Fruit fly (Drosophila melanogaster) whole organism: Measurements from ENCODE around the gene Dcps.
A peak's percentile ranks its signal among the peaks of the same experiment; 100 is the strongest.

Source experiments
- CG8478 ChIP-seq: fragments of >200 bp; optimal IDR thresholded peaks from 2 replicates; lab custom pipeline; 2018; ENCODE audit warnings: inconsistent platforms
- Dll ChIP-seq: fragments of >200 bp; optimal IDR thresholded peaks from 2 replicates; lab custom pipeline; 2017
- EcR ChIP-seq, 2 experiments: fragments of >200 bp; optimal IDR thresholded peaks; 2 replicates each; lab custom pipeline; 2017; ENCODE audit warnings: missing biosample characterization in 2 of 2, missing genetic modification characterization in 2 of 2, missing genetic modification reagents in 2 of 2
- pan ChIP-seq: fragments of >200 bp; optimal IDR thresholded peaks from 2 replicates; lab custom pipeline; 2017
- psq ChIP-seq: fragments of >200 bp; optimal IDR thresholded peaks from 2 replicates; lab custom pipeline; 2017
- usp ChIP-seq: fragments of >200 bp; optimal IDR thresholded peaks from 2 replicates; lab custom pipeline; 2017; ENCODE audit warnings: missing biosample characterization, missing genetic modification characterization, mixed read lengths

The Dcps gene

DNA sequence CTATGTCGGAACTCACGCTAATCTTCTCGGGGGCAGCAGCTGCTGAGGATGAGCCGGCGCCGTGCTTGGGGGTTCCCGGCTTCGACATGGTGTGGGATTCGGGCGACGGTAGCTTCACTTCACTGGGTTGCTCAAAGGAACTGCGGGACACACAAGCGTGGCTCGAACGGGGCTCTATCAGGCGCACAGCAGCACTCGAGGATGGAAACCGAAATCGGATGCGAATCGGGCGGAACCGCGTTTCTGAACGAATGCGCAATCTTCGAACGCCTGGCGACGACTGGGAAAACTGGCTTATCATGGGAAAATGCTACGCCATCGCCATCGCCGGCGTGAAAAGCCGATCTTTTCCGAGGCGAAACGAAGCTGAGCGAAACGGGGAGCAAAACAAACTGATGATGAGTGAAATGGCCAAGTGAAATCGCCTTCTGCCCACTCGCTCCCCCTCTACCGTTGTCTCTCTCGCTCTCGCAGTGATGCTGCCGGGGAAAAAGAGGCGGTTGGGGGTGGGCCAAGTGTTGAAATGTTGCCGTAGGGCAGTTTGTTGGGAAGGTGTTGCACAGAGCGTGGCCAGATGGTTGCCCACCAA lies 17.1 kb upstream of the Dcps start:
- no peak for TF ChIP-seq usp (GFP tag; lab: Kevin White, UChicago)
- no peak for TF ChIP-seq pan (lab: Kevin White, UChicago)
- TF ChIP-seq psq (lab: Kevin White, UChicago): no peak
- TF ChIP-seq EcR (GFP tag; optimal IDR thresholded peaks at IDR 0.05; lab: Kevin White, UChicago): no peak
- TF ChIP-seq Dll (lab: Kevin White, UChicago): no peak

DNA sequence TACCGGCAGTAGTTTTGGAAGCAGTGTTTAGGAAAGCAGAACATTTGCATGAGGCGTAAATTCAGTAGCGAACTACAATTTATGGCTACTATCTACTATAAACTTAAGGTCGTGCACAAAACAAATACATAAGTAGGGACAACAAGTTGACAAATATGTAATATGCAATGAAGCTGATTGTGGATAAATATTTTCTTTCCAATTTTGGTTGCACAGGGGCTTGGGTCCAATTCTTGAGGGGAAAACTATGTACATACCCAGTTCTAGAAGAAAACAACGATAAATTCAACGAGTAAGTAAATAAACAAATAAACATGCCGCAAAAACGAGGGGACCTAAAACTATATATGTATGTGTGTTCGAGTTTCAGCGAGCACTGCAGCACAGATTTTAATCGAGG lies 6.4 kb upstream of the Dcps start:
- no peak for TF ChIP-seq EcR (GFP tag; optimal IDR thresholded peaks at IDR 0.05; lab: Kevin White, UChicago)
- no peak for TF ChIP-seq usp (GFP tag; lab: Kevin White, UChicago)
- no peak for TF ChIP-seq pan (lab: Kevin White, UChicago)
- no peak for TF ChIP-seq CG8478
- no peak for TF ChIP-seq Dll (lab: Kevin White, UChicago)
- TF ChIP-seq psq (lab: Kevin White, UChicago): no peak

DNA sequence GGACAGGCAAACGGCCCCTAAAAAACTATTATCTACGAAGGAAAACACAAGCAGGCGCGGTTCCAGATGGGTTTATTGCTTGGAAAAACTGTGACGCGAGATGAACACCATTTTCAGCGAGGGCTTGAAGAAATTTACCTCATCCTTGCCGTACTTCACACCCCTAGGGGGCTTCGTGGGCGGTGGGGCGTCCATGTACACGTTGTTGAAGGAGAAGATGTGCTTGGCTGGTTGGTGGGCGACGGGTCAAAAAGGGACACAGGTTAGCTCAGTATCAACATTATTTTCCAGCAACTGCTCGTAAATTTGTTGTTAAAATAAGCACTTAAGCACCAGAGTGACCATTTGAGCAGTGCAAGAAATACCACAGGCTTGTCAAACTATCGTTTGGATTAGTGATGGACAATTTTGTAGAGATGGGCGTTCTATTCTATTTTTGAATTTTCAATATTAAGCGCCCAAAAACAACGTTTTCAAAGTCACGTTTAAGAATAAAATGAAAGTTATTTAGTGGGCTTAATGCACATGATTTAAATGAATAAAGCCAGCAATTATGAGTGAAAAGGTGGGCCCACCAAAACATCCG lies 4.1 kb upstream of the Dcps start, which contains the start of gene Sec8:
TSS of gene Sec8 (minus strand) at position 374 of the 586 bp plus-strand sequence.
- TF ChIP-seq usp (GFP tag; lab: Kevin White, UChicago) (no peak), CG8478 (no peak), Dll (lab: Kevin White, UChicago) (no peak), EcR (GFP tag; optimal IDR thresholded peaks at IDR 0.05; lab: Kevin White, UChicago) (no peak), pan (lab: Kevin White, UChicago) (no peak)

DNA sequence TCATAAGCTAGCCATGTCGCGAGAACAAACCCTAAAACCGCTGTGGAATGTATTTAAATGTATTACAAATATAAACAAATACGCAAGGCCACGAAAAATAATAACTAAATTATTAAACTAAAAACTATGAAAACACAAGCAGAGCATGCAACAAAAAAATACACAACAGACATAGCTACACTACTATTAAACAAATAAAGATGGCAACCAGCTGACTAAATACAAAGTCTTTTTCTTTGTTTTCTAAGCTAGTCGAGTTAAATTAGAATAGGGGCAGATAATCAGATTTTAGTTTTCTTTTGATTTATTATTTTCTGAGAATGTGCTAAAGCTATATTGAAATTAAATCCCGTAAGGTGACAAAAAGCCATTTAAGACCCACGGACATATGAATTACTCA lies 7.9 kb downstream of the Dcps start:
- no peak for TF ChIP-seq CG8478
- no peak for TF ChIP-seq psq (lab: Kevin White, UChicago)
- TF ChIP-seq EcR (GFP tag; optimal IDR thresholded peaks at IDR 0.05; lab: Kevin White, UChicago): no peak
- TF ChIP-seq Dll (lab: Kevin White, UChicago): no peak
- no peak for TF ChIP-seq usp (GFP tag; lab: Kevin White, UChicago)
- TF ChIP-seq pan (lab: Kevin White, UChicago): no peak

DNA sequence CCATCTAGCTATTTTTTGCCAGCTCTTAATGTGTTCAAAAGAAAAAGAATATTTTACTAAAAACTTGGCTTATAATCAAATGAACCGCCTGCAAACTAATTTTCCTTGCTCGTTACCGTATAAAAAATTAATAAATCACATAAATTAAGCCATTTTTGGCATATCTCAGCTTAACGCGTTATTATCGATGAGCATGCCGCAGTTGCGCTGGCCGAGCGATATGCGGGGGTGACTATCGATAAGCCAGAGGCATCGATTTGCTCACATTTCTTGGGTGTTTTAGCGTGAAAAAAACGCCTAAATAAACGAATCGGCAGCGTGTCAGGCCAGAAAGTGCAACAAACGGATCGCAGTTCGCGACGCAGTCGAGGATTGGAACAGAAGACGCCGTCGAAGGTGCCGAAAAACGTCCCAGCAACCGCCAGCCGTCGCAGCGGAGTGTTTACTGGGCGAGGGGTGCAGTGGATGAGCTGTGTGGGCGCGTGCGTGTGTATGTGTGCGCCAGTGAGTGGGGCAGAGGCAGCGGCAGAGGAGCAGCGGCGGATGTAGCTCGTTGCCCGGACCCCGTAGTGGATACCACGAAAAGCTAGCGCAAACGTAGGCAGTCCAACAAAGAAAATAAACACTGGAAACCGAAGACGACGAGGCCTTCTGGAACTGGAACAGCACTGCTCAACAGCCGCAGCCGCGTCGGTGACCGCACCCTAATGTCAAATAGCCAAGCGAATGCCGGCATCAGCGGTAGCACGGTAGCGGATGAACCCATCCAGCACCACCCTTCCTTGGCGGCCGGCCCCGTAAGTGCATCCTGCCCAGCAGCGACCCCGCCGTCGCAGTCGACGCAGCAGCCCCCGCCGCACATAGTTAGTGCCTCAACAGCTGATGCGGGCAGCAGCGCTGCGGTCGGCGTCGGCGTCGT lies 12.0 kb downstream of the Dcps start, which contains the start of the genes Sym and Madm:
TSS of gene Sym (minus strand) at position 199 of the 919 bp plus-strand sequence.
TSS of gene Madm (plus strand) at position 233 of the 919 bp plus-strand sequence.
- TF ChIP-seq CG8478 (no peak), psq (lab: Kevin White, UChicago) (no peak), Dll (lab: Kevin White, UChicago) (no peak), usp (GFP tag; lab: Kevin White, UChicago) (no peak), pan (lab: Kevin White, UChicago) (no peak), EcR (GFP tag; optimal IDR thresholded peaks at IDR 0.05; lab: Kevin White, UChicago) (no peak)

DNA sequence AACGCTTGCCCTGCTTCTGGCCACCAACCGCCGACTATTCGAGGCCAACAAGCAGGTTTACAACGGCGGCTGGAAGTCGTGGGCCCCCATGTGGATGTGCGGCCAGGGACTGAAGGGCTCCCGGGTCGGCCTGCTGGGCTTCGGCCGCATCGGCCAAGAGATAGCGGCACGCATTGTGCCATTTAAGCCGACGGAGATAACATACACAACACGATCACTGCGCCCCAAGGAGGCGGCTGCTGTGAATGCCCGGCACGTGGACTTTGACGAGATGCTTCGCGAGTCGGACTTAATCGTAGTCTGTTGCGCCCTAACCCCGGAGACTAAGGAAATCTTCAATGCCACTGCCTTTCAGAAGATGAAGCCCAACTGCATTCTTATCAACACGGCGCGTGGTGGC lies 17.3 kb downstream of the Dcps start:
- no peak for TF ChIP-seq EcR (GFP tag; optimal IDR thresholded peaks at IDR 0.05; lab: Kevin White, UChicago)
- TF ChIP-seq usp (GFP tag; lab: Kevin White, UChicago): no peak
- TF ChIP-seq pan (lab: Kevin White, UChicago): peak; percentile 3
- TF ChIP-seq psq (lab: Kevin White, UChicago): no peak

DNA sequence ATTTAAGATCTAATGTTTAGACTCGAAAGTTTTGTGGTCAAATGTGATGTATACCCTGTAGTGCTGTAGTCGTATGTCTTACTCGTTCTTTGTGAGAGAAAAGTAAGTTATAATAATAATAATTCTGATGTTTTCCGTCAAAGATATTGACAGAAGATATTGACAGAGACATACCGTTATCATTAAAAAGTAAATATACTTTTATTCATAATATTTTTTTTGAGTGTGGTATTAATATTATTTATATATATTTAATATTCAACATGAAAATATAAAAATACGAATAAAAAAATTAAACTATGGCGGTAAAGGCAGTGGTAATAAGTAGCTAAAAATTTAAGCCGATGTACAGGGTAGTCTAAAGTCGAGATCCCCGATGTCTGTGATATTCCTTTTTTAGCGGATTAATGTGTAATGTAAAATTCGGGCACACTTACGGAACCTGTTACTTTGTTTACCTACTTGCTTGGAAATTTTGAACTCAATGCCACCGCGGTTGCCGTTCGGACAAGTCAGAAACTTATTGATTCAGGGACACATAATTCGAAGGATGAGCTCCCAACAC lies 18.2 kb downstream of the Dcps start, which contains the start of the genes CG2100 and CG1236:
TSS of gene CG2100 (minus strand) at position 51 of the 565 bp plus-strand sequence.
TSS of gene CG1236 (plus strand) at position 444 of the 565 bp plus-strand sequence.
- no peak for TF ChIP-seq Dll (lab: Kevin White, UChicago)
- peak; percentile 90 for TF ChIP-seq pan (lab: Kevin White, UChicago)

DNA sequence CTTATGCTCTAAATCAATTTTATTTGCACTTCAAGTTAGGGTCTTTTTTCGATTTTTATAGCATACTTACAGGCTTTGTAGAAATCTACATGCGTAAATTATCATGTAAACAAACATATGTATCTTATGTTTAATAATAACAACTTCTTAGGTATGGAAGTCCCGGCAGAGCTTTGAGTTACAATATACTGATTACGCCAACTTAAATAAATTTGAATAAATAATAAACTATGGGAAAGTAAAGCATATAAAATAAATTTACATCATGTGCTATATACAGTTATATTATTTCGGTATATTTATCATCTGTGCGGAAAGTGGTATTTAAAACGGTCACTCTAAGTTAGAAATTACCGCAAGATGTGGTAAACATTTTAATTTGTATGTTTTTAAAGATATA lies 21.4 kb downstream of the Dcps start, which contains the start of gene CG1239:
TSS of gene CG1239 (plus strand) at position 333 of the 400 bp plus-strand sequence.
- TF ChIP-seq CG8478: no peak
- TF ChIP-seq Dll (lab: Kevin White, UChicago): no peak
- no peak for TF ChIP-seq pan (lab: Kevin White, UChicago)
- no peak for TF ChIP-seq psq (lab: Kevin White, UChicago)
- TF ChIP-seq usp (GFP tag; lab: Kevin White, UChicago): no peak

DNA sequence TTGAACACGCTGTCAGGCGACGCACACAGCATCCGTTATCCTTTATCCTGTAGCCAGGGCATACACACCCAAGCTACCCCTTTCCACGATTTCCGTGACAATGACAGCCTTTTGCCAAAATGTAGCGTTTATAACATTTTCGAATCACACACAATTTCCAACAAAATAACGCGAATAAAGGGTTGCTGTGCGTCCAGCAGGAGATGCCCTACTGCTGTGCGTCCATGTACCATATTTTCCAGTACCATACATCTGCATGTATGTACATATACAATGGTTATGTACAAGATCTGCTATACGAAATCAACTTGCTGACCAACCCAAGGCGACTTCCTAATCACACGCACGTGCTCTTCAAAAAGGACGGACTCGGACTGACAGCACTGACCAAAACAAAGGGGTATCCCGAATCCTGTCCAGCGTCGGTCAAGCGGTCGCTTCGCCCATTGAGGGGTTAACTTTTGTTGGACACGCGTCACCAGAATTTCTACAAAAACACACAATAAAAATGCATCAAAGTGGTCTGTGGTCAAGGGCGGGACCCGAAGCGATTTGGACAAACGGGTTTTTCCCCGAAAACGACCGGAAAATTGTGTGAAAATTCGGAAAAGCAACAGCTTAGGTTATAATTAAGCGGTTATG lies 26.7 kb downstream of the Dcps start:
- TF ChIP-seq CG8478 (no peak), psq (lab: Kevin White, UChicago) (no peak)

DNA sequence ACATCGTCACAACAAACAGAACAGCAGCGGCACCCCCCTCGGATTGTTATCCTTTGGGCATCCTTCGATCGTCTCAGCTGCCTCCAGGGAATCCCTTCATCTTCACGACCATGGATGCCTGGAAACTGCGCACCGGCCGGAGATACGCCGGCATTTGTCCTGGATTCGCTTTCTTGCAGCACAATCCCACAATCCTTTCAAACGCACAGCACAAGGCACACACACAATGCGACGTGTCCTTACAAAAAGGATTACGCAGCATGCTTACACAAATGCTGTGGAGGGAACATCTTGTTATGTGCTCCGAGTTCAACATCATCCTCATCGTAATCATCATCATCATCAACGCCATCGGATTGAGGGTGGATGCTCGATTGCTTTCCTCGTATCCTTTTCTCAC lies 31.5 kb downstream of the Dcps start:
- TF ChIP-seq EcR (GFP tag; optimal IDR thresholded peaks at IDR 0.05; lab: Kevin White, UChicago) (no peak), Dll (lab: Kevin White, UChicago) (no peak), pan (lab: Kevin White, UChicago) (no peak), usp (GFP tag; lab: Kevin White, UChicago) (no peak), CG8478 (no peak), psq (lab: Kevin White, UChicago) (no peak)
